Worm (Caenorhabditis elegans): ENCODE measurements around the gene C34E11.2.

DNA sequence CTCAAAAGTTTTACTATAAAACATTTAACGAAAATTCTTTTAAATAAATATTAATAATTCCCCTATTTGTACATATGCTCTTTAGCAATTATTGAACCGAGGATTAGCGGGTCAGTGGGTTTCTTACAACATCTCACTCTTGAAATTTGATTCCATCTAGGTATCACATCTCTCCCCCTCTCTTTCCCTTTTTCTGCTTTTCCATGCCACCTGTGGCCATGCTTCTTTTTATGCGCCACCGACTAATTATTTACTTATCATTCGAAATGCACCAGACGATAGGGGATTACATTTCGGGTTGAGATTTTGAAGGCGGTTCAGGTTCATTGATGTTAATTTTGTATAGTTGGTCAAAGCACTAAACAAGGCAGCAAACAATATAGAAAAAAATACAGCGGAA, 48.7 kb downstream of the C34E11.2 start:
- no peak for TF ChIP-seq ama-1 (optimal IDR thresholded peaks at IDR 0.05)
- no peak for TF ChIP-seq pes-1 (GFP tag; IDR thresholded peaks at IDR 0.05)
- TF ChIP-seq aly-1 (tag; optimal IDR thresholded peaks at IDR 0.05), result no peak
- TF ChIP-seq scrt-1 (GFP tag; IDR thresholded peaks at IDR 0.05), result no peak
- no peak for TF ChIP-seq hmg-4 (GFP tag; optimal IDR thresholded peaks at IDR 0.05)
- no peak for TF ChIP-seq tra-4 (tag; optimal IDR thresholded peaks at IDR 0.05)
- no peak for TF ChIP-seq flt-1 (GFP tag; IDR thresholded peaks at IDR 0.05)
- no peak for TF ChIP-seq F13C5.2 (tag; optimal IDR thresholded peaks at IDR 0.05)
- no peak for TF ChIP-seq sea-1 (GFP tag; conservative IDR thresholded peaks at IDR 0.05)
- no peak for TF ChIP-seq ceh-36 (tag; optimal IDR thresholded peaks at IDR 0.05)
- TF ChIP-seq ceh-13 (GFP tag; optimal IDR thresholded peaks at IDR 0.05), result no peak
- no peak for TF ChIP-seq ets-7 (tag; optimal IDR thresholded peaks at IDR 0.05)

Measured in whole organism, early embryonic.